Fruit fly (Drosophila melanogaster) whole organism, embryonic: ENCODE measurements around the gene CG10874.

Experiments
- Asciz ChIP-seq: fragments of 200-800 bp; sonication (Bioruptor generic); optimal IDR thresholded peaks from 2 replicates; lab custom pipeline; 2017; ENCODE audit warnings: missing biosample characterization, mild to moderate bottlenecking, missing genetic modification characterization, missing genetic modification reagents
- C15 ChIP-seq: fragments of 200-800 bp; sonication (Bioruptor generic); IDR thresholded peaks from 3 replicates; pipeline ENCODE4 v1.3.6; 2022; ENCODE audit warnings: missing biosample characterization, missing genetic modification characterization
- CG10565 ChIP-seq: fragments of 200-800 bp; sonication (Bioruptor generic); optimal IDR thresholded peaks from 3 replicates; lab custom pipeline; 2016; ENCODE audit warnings: missing biosample characterization, mild to moderate bottlenecking, missing genetic modification characterization
- CG11456 ChIP-seq: fragments of 200-800 bp; sonication (Bioruptor generic); IDR thresholded peaks from 3 replicates; pipeline ENCODE4 v1.3.6; 2022; ENCODE audit warnings: missing biosample characterization, missing genetic modification characterization
- CG11695 ChIP-seq: fragments of 200-800 bp; sonication (Bioruptor generic); IDR thresholded peaks from 3 replicates; pipeline ENCODE4 v1.3.6; 2022; ENCODE audit warnings: missing biosample characterization, missing genetic modification characterization
- CG12104 ChIP-seq: fragments of 200-800 bp; sonication (Bioruptor generic); optimal IDR thresholded peaks from 3 replicates; lab custom pipeline; 2016; ENCODE audit warnings: missing biosample characterization, missing genetic modification characterization
- CG12391 ChIP-seq: fragments of 200-800 bp; sonication (Bioruptor generic); optimal IDR thresholded peaks from 3 replicates; lab custom pipeline; 2018; ENCODE audit warnings: missing biosample characterization, mild to moderate bottlenecking, missing genetic modification characterization, moderate library complexity
- CG12659 ChIP-seq: fragments of 200-800 bp; sonication (Bioruptor generic); optimal IDR thresholded peaks from 3 replicates; lab custom pipeline; 2017; ENCODE audit warnings: mild to moderate bottlenecking, missing biosample characterization, missing genetic modification reagents, missing genetic modification characterization
- CG15073 ChIP-seq: fragments of 200-800 bp; sonication (Bioruptor generic); optimal IDR thresholded peaks from 2 replicates; lab custom pipeline; 2016; ENCODE audit warnings: missing biosample characterization, missing genetic modification characterization
- CG1529 ChIP-seq: fragments of 200-800 bp; sonication (Bioruptor generic); optimal IDR thresholded peaks from 3 replicates; lab custom pipeline; 2018; ENCODE audit warnings: missing biosample characterization, missing genetic modification characterization
- CG17359 ChIP-seq: fragments of 200-800 bp; sonication (Bioruptor generic); optimal IDR thresholded peaks from 3 replicates; lab custom pipeline; 2018; ENCODE audit warnings: missing biosample characterization, mild to moderate bottlenecking, missing genetic modification characterization, moderate library complexity
- CG17612 ChIP-seq: fragments of 200-800 bp; sonication (Bioruptor generic); IDR thresholded peaks from 2 replicates; pipeline ENCODE4 v1.3.6; 2022; ENCODE audit warnings: missing biosample characterization, missing genetic modification characterization
- CG2129 ChIP-seq: fragments of 200-800 bp; sonication (Bioruptor generic); IDR thresholded peaks from 2 replicates; pipeline ENCODE4 v1.3.6; 2022; ENCODE audit warnings: missing biosample characterization, missing genetic modification characterization; ENCODE audit not compliant: partially characterized antibody
- CG33557 ChIP-seq: fragments of 200-800 bp; sonication (Bioruptor generic); optimal IDR thresholded peaks from 2 replicates; lab custom pipeline; 2019; ENCODE audit warnings: missing biosample characterization, mild to moderate bottlenecking, missing genetic modification characterization, moderate library complexity
- CG3726 ChIP-seq: fragments of 200-800 bp; sonication (Bioruptor generic); IDR thresholded peaks from 3 replicates; pipeline ENCODE4, ENCODE4 v1.3.6; 2022; ENCODE audit warnings: missing biosample characterization, missing genetic modification characterization
- CG3847 ChIP-seq: fragments of 200-800 bp; sonication (Bioruptor generic); IDR thresholded peaks from 2 replicates; pipeline ENCODE4 v1.3.6; 2022; ENCODE audit warnings: missing biosample characterization, missing genetic modification characterization
- CG4404 ChIP-seq: fragments of 200-800 bp; sonication (Bioruptor generic); IDR thresholded peaks from 2 replicates; pipeline ENCODE4 v1.3.6; 2022; ENCODE audit warnings: missing biosample characterization, missing genetic modification characterization
- CG4707 ChIP-seq: fragments of 200-800 bp; sonication (Bioruptor generic); optimal IDR thresholded peaks from 2 replicates; lab custom pipeline; 2018; ENCODE audit warnings: missing biosample characterization, mild to moderate bottlenecking, missing genetic modification characterization, moderate library complexity
- CG6175 ChIP-seq: fragments of 200-800 bp; sonication (Bioruptor generic); IDR thresholded peaks from 3 replicates; pipeline ENCODE4 v1.3.6; 2022; ENCODE audit warnings: missing biosample characterization, missing genetic modification characterization
- CG6854 ChIP-seq: fragments of 200-800 bp; sonication (Bioruptor generic); optimal IDR thresholded peaks from 3 replicates; lab custom pipeline; 2017; ENCODE audit warnings: missing biosample characterization, mild to moderate bottlenecking, missing genetic modification characterization
- CG8290 ChIP-seq, 3 experiments: fragments of 200-800 bp; sonication (Bioruptor generic); optimal IDR thresholded peaks; 2 replicates each; lab custom pipeline; 2016 to 2019; ENCODE audit warnings: missing biosample characterization in 3 of 3, missing genetic modification characterization in 3 of 3, mild to moderate bottlenecking in 2 of 3, moderate library complexity in 1 of 3
- CG8388 ChIP-seq: fragments of 200-800 bp; sonication (Bioruptor generic); optimal IDR thresholded peaks from 2 replicates; lab custom pipeline; 2019; ENCODE audit warnings: missing biosample characterization, mild to moderate bottlenecking, missing genetic modification characterization, moderate library complexity
- Chrac-16 ChIP-seq: fragments of 200-800 bp; sonication (Bioruptor generic); optimal IDR thresholded peaks from 3 replicates; lab custom pipeline; 2016; ENCODE audit warnings: missing biosample characterization, missing genetic modification characterization
- CrebB ChIP-seq: fragments of 200-800 bp; sonication (Bioruptor generic); optimal IDR thresholded peaks from 3 replicates; lab custom pipeline; 2018; ENCODE audit warnings: missing biosample characterization, mild to moderate bottlenecking, missing genetic modification characterization
- D ChIP-seq, 2 experiments: fragments of 200-800 bp in 1 of 2; fragments of >200 bp in 1 of 2; sonication (Bioruptor generic) in 1 of 2; optimal IDR thresholded peaks; 2 replicates in 1 of 2; 3 replicates in 1 of 2; lab custom pipeline; 2017; ENCODE audit warnings: mild to moderate bottlenecking in 1 of 2, missing biosample characterization in 1 of 2, missing genetic modification characterization in 1 of 2, missing genetic modification reagents in 1 of 2
- Doc2 ChIP-seq: fragments of 200-800 bp; sonication (Bioruptor generic); IDR thresholded peaks from 2 replicates; pipeline ENCODE4 v1.3.6; 2022; ENCODE audit warnings: missing biosample characterization, missing genetic modification characterization
- Fer2 ChIP-seq: fragments of 200-800 bp; sonication (Bioruptor generic); optimal IDR thresholded peaks from 2 replicates; lab custom pipeline; 2018; ENCODE audit warnings: missing biosample characterization, mild to moderate bottlenecking, missing genetic modification characterization, moderate library complexity
- Jarid2 ChIP-seq: fragments of 200-800 bp; sonication (Bioruptor generic); optimal IDR thresholded peaks from 3 replicates; lab custom pipeline; 2017; ENCODE audit warnings: mild to moderate bottlenecking, missing biosample characterization, missing genetic modification reagents, missing genetic modification characterization
- Lhr ChIP-seq: fragments of 200-800 bp; sonication (Bioruptor generic); optimal IDR thresholded peaks from 3 replicates; lab custom pipeline; 2017; ENCODE audit warnings: mild to moderate bottlenecking, missing biosample characterization, missing genetic modification reagents, missing genetic modification characterization
- Lim3 ChIP-seq: fragments of 200-800 bp; sonication (Bioruptor generic); IDR thresholded peaks from 2 replicates; pipeline ENCODE4 v1.3.6; 2022; ENCODE audit warnings: missing biosample characterization, missing genetic modification characterization
- Six4 ChIP-seq: fragments of 200-800 bp; sonication (Bioruptor generic); optimal IDR thresholded peaks from 2 replicates; lab custom pipeline; 2016; ENCODE audit warnings: missing biosample characterization, missing genetic modification characterization
- amos ChIP-seq: fragments of 200-800 bp; sonication (Bioruptor generic); IDR thresholded peaks from 2 replicates; pipeline ENCODE4 v1.3.6; 2022; ENCODE audit warnings: missing biosample characterization, missing genetic modification characterization; ENCODE audit not compliant: partially characterized antibody
- aop ChIP-seq: fragments of 200-800 bp; sonication (Bioruptor generic); IDR thresholded peaks from 2 replicates; pipeline ENCODE4 v1.3.6; 2022; ENCODE audit warnings: missing biosample characterization, missing genetic modification characterization
- br ChIP-seq: fragments of >200 bp; optimal IDR thresholded peaks from 2 replicates; lab custom pipeline; 2017
- fd102C ChIP-seq: fragments of 200-800 bp; sonication (Bioruptor generic); optimal IDR thresholded peaks from 2 replicates; lab custom pipeline; 2018; ENCODE audit warnings: missing biosample characterization, mild to moderate bottlenecking, missing genetic modification characterization, moderate library complexity
- fd64A ChIP-seq: fragments of 200-800 bp; sonication (Bioruptor generic); optimal IDR thresholded peaks from 3 replicates; lab custom pipeline; 2018; ENCODE audit warnings: missing biosample characterization, mild to moderate bottlenecking, missing genetic modification characterization
- ftz-f1 ChIP-seq: fragments of 200-800 bp; sonication (Bioruptor generic); optimal IDR thresholded peaks from 2 replicates; lab custom pipeline; 2016; ENCODE audit warnings: missing biosample characterization, missing genetic modification characterization
- gce ChIP-seq: fragments of 200-800 bp; sonication (Bioruptor generic); IDR thresholded peaks from 3 replicates; pipeline ENCODE4 v1.3.6; 2022; ENCODE audit warnings: missing biosample characterization, missing genetic modification characterization
- gcm2 ChIP-seq: fragments of 200-800 bp; sonication (Bioruptor generic); optimal IDR thresholded peaks from 2 replicates; lab custom pipeline; 2016; ENCODE audit warnings: missing biosample characterization, missing genetic modification characterization
- hbn ChIP-seq: fragments of 200-800 bp; sonication (Bioruptor generic); IDR thresholded peaks from 2 replicates; pipeline ENCODE4 v1.3.6; 2022; ENCODE audit warnings: missing biosample characterization, missing genetic modification characterization; ENCODE audit not compliant: partially characterized antibody
- nerfin-2 ChIP-seq: fragments of 200-800 bp; sonication (Bioruptor generic); IDR thresholded peaks from 2 replicates; pipeline ENCODE4 v1.3.6; 2022; ENCODE audit warnings: missing biosample characterization, missing genetic modification characterization; ENCODE audit not compliant: partially characterized antibody
- pb ChIP-seq: fragments of 200-800 bp; sonication (Bioruptor generic); optimal IDR thresholded peaks from 3 replicates; lab custom pipeline; 2016; ENCODE audit warnings: missing biosample characterization, missing genetic modification characterization
- prd ChIP-seq, 3 experiments: fragments of >200 bp in 2 of 3; fragments of 200-800 bp in 1 of 3; sonication (Bioruptor generic) in 1 of 3; optimal IDR thresholded peaks in 2 of 3; IDR thresholded peaks in 1 of 3; 2 replicates in 2 of 3; 3 replicates in 1 of 3; pipeline versions ENCODE4 v1.3.6 to Lab custom; 2017 to 2022; ENCODE audit warnings: missing biosample characterization in 1 of 3, missing genetic modification characterization in 1 of 3
- ranshi ChIP-seq: fragments of 200-800 bp; sonication (Bioruptor generic); IDR thresholded peaks from 2 replicates; pipeline ENCODE4 v1.3.6; 2022; ENCODE audit warnings: missing biosample characterization, missing genetic modification characterization
- repo ChIP-seq: fragments of 200-800 bp; sonication (Bioruptor generic); optimal IDR thresholded peaks from 2 replicates; lab custom pipeline; 2016; ENCODE audit warnings: missing biosample characterization, missing genetic modification characterization
- sim ChIP-seq: fragments of 200-800 bp; sonication (Bioruptor generic); IDR thresholded peaks from 2 replicates; pipeline ENCODE4 v1.3.6; 2022; ENCODE audit warnings: missing biosample characterization, missing genetic modification characterization
- slou ChIP-seq: fragments of 200-800 bp; sonication (Bioruptor generic); optimal IDR thresholded peaks from 3 replicates; lab custom pipeline; 2016; ENCODE audit warnings: missing biosample characterization, missing genetic modification characterization
- trh ChIP-seq: fragments of 200-800 bp; sonication (Bioruptor generic); optimal IDR thresholded peaks from 2 replicates; lab custom pipeline; 2016; ENCODE audit warnings: missing biosample characterization, missing genetic modification characterization
- z ChIP-seq: fragments of 200-800 bp; sonication (Bioruptor generic); IDR thresholded peaks from 3 replicates; pipeline ENCODE4 v1.3.6; 2022; ENCODE audit warnings: missing biosample characterization, missing genetic modification characterization

Gene CG10874

dm6 chr2L:2180120-2180539, 12.1 kb downstream of the CG10874 start (continued):
- TF ChIP-seq CG2129 (GFP tag; lab: Robert Waterston, UW) (no peak), CG17612 (GFP tag; lab: Robert Waterston, UW) (peak; percentile 65; the same call in 1 of the 2 replicates), CG4404 (GFP tag; lab: Robert Waterston, UW) (peak; percentile 84), nerfin-2 (GFP tag; lab: Robert Waterston, UW) (no peak), gcm2 (GFP tag; lab: Kevin White, UChicago) (peak; percentile 44), CG1529 (GFP tag; lab: Kevin White, UChicago) (peak; percentile 85), Doc2 (GFP tag; lab: Robert Waterston, UW) (0 out of 2 replicates have a peak, but pooled peaks have one; percentile 17), CG17359 (tag; lab: Kevin White, UChicago) (peak; percentile 96), CG12659 (GFP tag; lab: Kevin White, UChicago) (peak; percentile 72), Asciz (GFP tag; lab: Kevin White, UChicago) (peak; percentile 92), prd (optimal IDR thresholded peaks at IDR 0.05; lab: Kevin White, UChicago) (no peak), prd (GFP tag; IDR thresholded peaks at IDR 0.05; lab: Robert Waterston, UW) (peak; percentile 93), fd64A (GFP tag; lab: Kevin White, UChicago) (peak; percentile 82), CG12391 (tag; lab: Kevin White, UChicago) (peak; percentile 94), CG8388 (GFP tag; lab: Kevin White, UChicago) (peak; percentile 94), C15 (GFP tag; lab: Robert Waterston, UW) (0 out of 3 replicates have a peak, but pooled peaks have one; percentile 59), Six4 (GFP tag; lab: Kevin White, UChicago) (peak; percentile 92), CG6854 (GFP tag; lab: Kevin White, UChicago) (peak; percentile 79), CrebB (peak; percentile 78), amos (GFP tag; lab: Robert Waterston, UW) (no peak), CG10565 (GFP tag; lab: Kevin White, UChicago) (peak; percentile 42), CG11456 (peak; percentile 86), aop (GFP tag; lab: Robert Waterston, UW) (peak; percentile 93), br (no peak), CG11695 (peak; percentile 89), Jarid2 (GFP tag; lab: Kevin White, UChicago) (peak; percentile 57), z (GFP tag; lab: Robert Waterston, UW) (peak; percentile 71; the same call in 2 of the 3 replicates), hbn (no peak), CG6175 (peak; percentile 52; the same call in 1 of the 3 replicates), Lim3 (GFP tag; lab: Robert Waterston, UW) (peak; percentile 76), CG33557 (GFP tag; lab: Kevin White, UChicago) (peak; percentile 76), Lhr (peak; percentile 83), slou (GFP tag; lab: Kevin White, UChicago) (peak; percentile 51), CG4707 (GFP tag; lab: Kevin White, UChicago) (peak; percentile 82), ftz-f1 (peak; percentile 10), Fer2 (tag; lab: Kevin White, UChicago) (peak; percentile 57), gce (GFP tag; lab: Robert Waterston, UW) (peak; percentile 89), CG3847 (GFP tag; lab: Robert Waterston, UW) (peak; percentile 81), CG8290 (GFP tag; optimal IDR thresholded peaks at IDR 0.05; lab: Kevin White, UChicago) (peak; percentile 73), CG8290 (tag; optimal IDR thresholded peaks at IDR 0.05; lab: Kevin White, UChicago) (peak; percentile 26 to 81), CG3726 (GFP tag; lab: Robert Waterston, UW) (peak; percentile 77; the same call in 2 of the 3 replicates), CG15073 (peak; percentile 55), CG12104 (GFP tag; lab: Kevin White, UChicago) (peak; percentile 74), Chrac-16 (GFP tag; lab: Kevin White, UChicago) (peak; percentile 83), pb (peak; percentile 64), fd102C (peak; percentile 80), trh (GFP tag; lab: Kevin White, UChicago) (peak; percentile 72), repo (GFP tag; lab: Kevin White, UChicago) (peak; percentile 75), ranshi (GFP tag; lab: Robert Waterston, UW) (peak; percentile 91), sim (GFP tag; lab: Robert Waterston, UW) (peak; percentile 76), D (optimal IDR thresholded peaks at IDR 0.05; lab: Kevin White, UChicago) (no peak), D (GFP tag; optimal IDR thresholded peaks at IDR 0.05; lab: Kevin White, UChicago) (peak; percentile 92)
